Worm (Caenorhabditis elegans) whole organism, mixed stage, embryonic: Measurements from ENCODE around the gene C55C3.6.

Experiments
- M03D4.4 ChIP-seq: sonication (generic microtip); optimal IDR thresholded peaks from 2 replicates; lab custom pipeline; 2017; ENCODE audit warnings: mild to moderate bottlenecking, missing genetic modification characterization, missing compliant biosample characterization
- blmp-1 ChIP-seq: fragments of 150-350 bp; optimal IDR thresholded peaks from 2 replicates; lab custom pipeline; 2014; ENCODE audit warnings: missing biosample characterization, missing genetic modification characterization
- ceh-43 ChIP-seq: fragments of 200-800 bp; sonication (Bioruptor generic); optimal IDR thresholded peaks from 2 replicates; lab custom pipeline; 2018; ENCODE audit warnings: mild to moderate bottlenecking, missing genetic modification characterization, moderate library complexity, missing compliant biosample characterization
- ces-1 ChIP-seq: fragments of 150-350 bp; optimal IDR thresholded peaks from 2 replicates; lab custom pipeline; 2014; ENCODE audit warnings: missing biosample characterization, missing genetic modification reagents, missing genetic modification characterization
- cnd-1 ChIP-seq: fragments of 200-800 bp; sonication (Bioruptor generic); optimal IDR thresholded peaks from 2 replicates; lab custom pipeline; 2018; ENCODE audit warnings: mild to moderate bottlenecking, missing genetic modification characterization, missing compliant biosample characterization
- drap-1 ChIP-seq: fragments of 200-800 bp; sonication (Bioruptor generic); optimal IDR thresholded peaks from 3 replicates; lab custom pipeline; 2018; ENCODE audit warnings: mild to moderate bottlenecking, missing genetic modification characterization, missing compliant biosample characterization
- elt-3 ChIP-seq: fragments of 150-350 bp; optimal IDR thresholded peaks from 2 replicates; lab custom pipeline; 2014; ENCODE audit warnings: missing biosample characterization, missing genetic modification characterization
- flh-1 ChIP-seq: fragments of 200-800 bp; sonication (Bioruptor generic); optimal IDR thresholded peaks from 2 replicates; lab custom pipeline; 2018; ENCODE audit warnings: mild to moderate bottlenecking, missing genetic modification characterization, moderate library complexity, missing compliant biosample characterization
- ham-2 ChIP-seq: fragments of 200-800 bp; sonication (Bioruptor generic); optimal IDR thresholded peaks from 2 replicates; lab custom pipeline; 2018; ENCODE audit warnings: mild to moderate bottlenecking, missing genetic modification characterization, missing compliant biosample characterization
- hlh-1 ChIP-seq: fragments of 150-350 bp; optimal IDR thresholded peaks from 2 replicates; lab custom pipeline; 2014; ENCODE audit warnings: missing biosample characterization, missing genetic modification reagents, missing genetic modification characterization
- lin-13 ChIP-seq: fragments of 150-350 bp; optimal IDR thresholded peaks from 2 replicates; lab custom pipeline; 2014; ENCODE audit warnings: missing biosample characterization, missing genetic modification characterization
- lin-32 ChIP-seq: fragments of 200-800 bp; sonication (Bioruptor generic); optimal IDR thresholded peaks from 2 replicates; lab custom pipeline; 2018; ENCODE audit warnings: mild to moderate bottlenecking, missing genetic modification characterization, missing compliant biosample characterization
- lsy-2 ChIP-seq: fragments of 150-350 bp; optimal IDR thresholded peaks from 2 replicates; lab custom pipeline; 2014; ENCODE audit warnings: missing biosample characterization, missing genetic modification characterization
- mab-5 ChIP-seq: fragments of 150-350 bp; optimal IDR thresholded peaks from 2 replicates; lab custom pipeline; 2014; ENCODE audit warnings: missing biosample characterization, missing genetic modification characterization
- mep-1 ChIP-seq: fragments of 150-350 bp; optimal IDR thresholded peaks from 2 replicates; lab custom pipeline; 2017; ENCODE audit warnings: missing biosample characterization, missing genetic modification reagents, missing genetic modification characterization, inconsistent platforms
- nhr-12 ChIP-seq: fragments of 150-350 bp; optimal IDR thresholded peaks from 2 replicates; lab custom pipeline; 2014; ENCODE audit warnings: missing biosample characterization, missing genetic modification characterization
- nhr-2 ChIP-seq: fragments of 150-350 bp; optimal IDR thresholded peaks from 2 replicates; lab custom pipeline; 2014; ENCODE audit warnings: missing biosample characterization, missing genetic modification characterization
- nhr-237 ChIP-seq: fragments of 150-350 bp; optimal IDR thresholded peaks from 2 replicates; lab custom pipeline; 2014; ENCODE audit warnings: missing biosample characterization, missing genetic modification characterization
- nhr-28 ChIP-seq: fragments of 150-350 bp; optimal IDR thresholded peaks from 2 replicates; lab custom pipeline; 2014; ENCODE audit warnings: missing biosample characterization, missing genetic modification characterization
- pha-4 ChIP-seq: fragments of 150-350 bp; optimal IDR thresholded peaks from 2 replicates; lab custom pipeline; 2018; ENCODE audit warnings: missing biosample characterization, missing genetic modification reagents, missing genetic modification characterization
- sem-2 ChIP-seq: fragments of 200-800 bp; sonication (Bioruptor generic); optimal IDR thresholded peaks from 2 replicates; lab custom pipeline; 2018; ENCODE audit warnings: mild to moderate bottlenecking, missing genetic modification characterization, missing compliant biosample characterization
- sptf-1 ChIP-seq: sonication (generic microtip); optimal IDR thresholded peaks from 2 replicates; lab custom pipeline; 2017; ENCODE audit warnings: mild to moderate bottlenecking, missing genetic modification characterization, moderate library complexity, missing compliant biosample characterization
- tbx-8 ChIP-seq: fragments of 200-800 bp; sonication (Bioruptor generic); optimal IDR thresholded peaks from 2 replicates; lab custom pipeline; 2018; ENCODE audit warnings: mild to moderate bottlenecking, missing genetic modification characterization, moderate library complexity, missing compliant biosample characterization
- unc-120 ChIP-seq: sonication (generic microtip); optimal IDR thresholded peaks from 2 replicates; lab custom pipeline; 2017; ENCODE audit warnings: missing genetic modification characterization, missing compliant biosample characterization; ENCODE audit not compliant: poor library complexity, severe bottlenecking
- unc-62 ChIP-seq: fragments of 150-350 bp; optimal IDR thresholded peaks from 2 replicates; lab custom pipeline; 2014; ENCODE audit warnings: missing biosample characterization, missing genetic modification reagents, missing genetic modification characterization
- ztf-11 ChIP-seq: fragments of 150-350 bp; optimal IDR thresholded peaks from 2 replicates; lab custom pipeline; 2014; ENCODE audit warnings: missing biosample characterization, missing genetic modification characterization

Gene C55C3.6

DNA sequence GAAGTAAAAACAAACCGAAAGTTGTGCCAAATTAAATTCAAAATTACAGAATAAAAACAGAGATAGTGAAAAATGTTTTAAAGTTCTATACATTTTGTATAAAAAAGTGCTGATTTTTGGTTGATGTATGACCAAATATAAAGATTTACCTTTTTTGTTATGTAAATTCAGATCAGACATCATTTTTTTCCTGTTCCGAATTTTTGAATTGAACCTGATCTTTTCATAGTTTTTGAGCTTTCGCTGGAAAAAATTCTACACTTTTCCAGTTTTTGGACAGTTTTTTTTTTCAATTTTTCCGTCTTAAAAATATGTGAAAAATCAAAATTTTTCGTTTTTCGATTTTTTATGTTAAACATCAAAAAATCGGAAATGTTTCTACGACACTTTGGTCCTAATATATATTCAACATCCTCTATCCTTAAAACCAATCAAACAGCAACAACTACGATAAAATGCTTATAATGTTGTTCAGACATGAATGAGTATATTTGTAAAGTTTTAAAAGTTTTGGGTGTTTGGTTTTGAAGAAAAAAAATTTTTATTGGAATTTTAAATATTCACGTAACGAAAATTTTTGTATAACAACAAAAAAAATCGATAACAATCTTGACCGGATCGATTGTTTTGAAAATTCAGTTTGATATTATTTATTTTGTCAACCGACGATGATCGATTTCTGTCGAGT, at the start of gene C55C3.6, which contains the start of gene C55C3.7:
TSS of gene C55C3.6 (plus strand) at position 638 of the 688 bp plus-strand sequence.
TSS of gene C55C3.7 (minus strand) at position 101 of the 688 bp plus-strand sequence.
- TF ChIP-seq mep-1 (tag; lab: Kevin White, UChicago) (no peak), sptf-1 (no peak), pha-4 (tag; lab: Kevin White, UChicago) (no peak), hlh-1 (no peak), lsy-2 (tag; lab: Kevin White, UChicago) (no peak), ceh-43 (GFP tag; lab: Kevin White, UChicago) (no peak), tbx-8 (GFP tag; lab: Kevin White, UChicago) (no peak), lin-32 (GFP tag; lab: Kevin White, UChicago) (no peak), nhr-12 (tag; lab: Kevin White, UChicago) (no peak), elt-3 (tag; lab: Kevin White, UChicago) (no peak), lin-13 (no peak), ham-2 (GFP tag; lab: Kevin White, UChicago) (no peak), mab-5 (tag; lab: Kevin White, UChicago) (no peak), drap-1 (GFP tag; lab: Kevin White, UChicago) (no peak), blmp-1 (no peak), cnd-1 (tag; lab: Kevin White, UChicago) (no peak), nhr-237 (tag; lab: Kevin White, UChicago) (no peak)

- TF ChIP-seq unc-62 (no peak), pha-4 (tag; lab: Kevin White, UChicago) (no peak), unc-120 (no peak), cnd-1 (tag; lab: Kevin White, UChicago) (no peak)
Observed at ce11 chrIV:5635551-5635950, 47.4 kb upstream of the C55C3.6 start, which contains the start of gene srd-13. Gene srd-13, minus strand, starts transcription at chrIV:5635651.

DNA sequence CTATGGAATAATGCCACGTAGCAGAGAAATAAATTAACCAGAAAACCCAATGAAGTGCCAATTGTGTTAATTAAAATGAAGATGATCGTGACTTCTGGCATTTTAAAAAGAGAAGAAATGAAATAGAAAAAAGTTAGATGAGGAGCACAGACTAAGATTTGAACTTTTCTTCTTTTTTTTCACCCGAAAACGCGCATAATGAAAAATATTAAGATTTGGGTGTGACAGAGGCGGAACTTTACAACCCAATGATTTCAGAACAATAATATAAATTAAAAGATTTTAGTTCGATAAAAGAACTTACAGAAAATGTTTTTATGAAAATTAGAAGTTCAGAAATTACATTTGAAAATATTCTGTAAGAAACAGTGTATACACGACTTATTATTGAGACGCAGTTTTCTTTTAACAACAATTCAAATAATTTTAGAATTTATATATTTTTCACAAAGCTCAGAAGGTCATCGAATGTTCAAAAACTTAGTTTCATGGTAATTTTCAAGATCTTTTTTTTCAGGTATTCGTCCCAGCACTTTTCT, 37.4 kb upstream of the C55C3.6 start, which contains the start of the genes srd-8 and B0547.2:
TSS of gene srd-8 (minus strand) at position 101 of the 539 bp plus-strand sequence.
TSS of gene B0547.2 (plus strand) at position 489 of the 539 bp plus-strand sequence.
- TF ChIP-seq lin-32 (GFP tag; lab: Kevin White, UChicago) (no peak), ham-2 (GFP tag; lab: Kevin White, UChicago) (no peak), M03D4.4 (no peak)
- TF ChIP-seq, all 35 proteins: peak for 0

- TF ChIP-seq sem-2 (GFP tag; lab: Kevin White, UChicago) (no peak), ztf-11 (tag; lab: Kevin White, UChicago) (no peak), ces-1 (GFP tag; lab: Kevin White, UChicago) (peak; percentile 1)
Observed at ce11 chrIV:5649073-5649583, 33.9 kb upstream of the C55C3.6 start, which contains the start of gene csn-5. Gene csn-5, plus strand, starts transcription at chrIV:5649533.

ce11 chrIV:5650761-5651332, 32.1 kb upstream of the C55C3.6 start:
- TF ChIP-seq cnd-1 (tag; lab: Kevin White, UChicago) (no peak), nhr-2 (tag; lab: Kevin White, UChicago) (no peak), nhr-237 (tag; lab: Kevin White, UChicago) (peak; percentile 18), unc-62 (no peak), flh-1 (GFP tag; lab: Kevin White, UChicago) (no peak), elt-3 (tag; lab: Kevin White, UChicago) (no peak), lsy-2 (tag; lab: Kevin White, UChicago) (no peak), mab-5 (tag; lab: Kevin White, UChicago) (no peak)

DNA sequence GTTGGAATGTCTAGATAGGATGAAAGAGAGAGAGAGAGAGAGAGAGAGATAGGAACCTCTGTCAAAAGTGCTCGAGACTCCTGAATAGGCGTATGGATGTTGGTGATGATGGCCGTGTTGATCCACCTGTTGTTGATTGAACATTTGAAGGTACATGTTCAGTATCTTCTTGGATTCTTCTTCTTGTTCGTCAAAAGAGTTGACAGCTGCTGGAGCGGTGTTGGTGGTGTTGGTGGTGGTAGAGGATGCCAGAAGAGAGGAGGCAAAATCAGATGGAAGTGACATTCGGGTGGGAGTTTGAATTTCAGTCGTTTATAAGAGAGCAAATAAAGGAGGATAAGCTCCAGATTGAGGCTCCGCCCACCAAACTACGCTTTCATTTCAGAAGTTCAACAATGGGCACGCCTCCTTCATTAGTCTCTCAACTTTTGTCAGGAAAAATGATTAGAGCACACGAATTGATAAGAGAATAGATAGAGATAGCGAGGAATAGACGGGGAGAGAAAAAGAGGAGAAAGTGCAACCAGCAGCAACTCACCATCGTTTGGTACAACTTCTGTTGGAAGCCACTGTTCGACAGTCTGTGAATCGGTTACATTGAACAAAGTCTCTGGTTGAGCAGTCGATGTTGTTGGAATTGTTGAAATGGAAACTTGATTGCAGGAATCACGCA, 30.0 kb upstream of the C55C3.6 start:
- no peak for TF ChIP-seq lin-32 (GFP tag; lab: Kevin White, UChicago)
- TF ChIP-seq lin-13: no peak
- TF ChIP-seq sptf-1: peak; percentile 22
- no peak for TF ChIP-seq nhr-12 (tag; lab: Kevin White, UChicago)
- TF ChIP-seq nhr-28 (tag; lab: Kevin White, UChicago): no peak
- TF ChIP-seq mab-5 (tag; lab: Kevin White, UChicago): no peak
